Worm (Caenorhabditis elegans): ENCODE results near the gene M01B2.10.

ce11 chrV:15264131-15264530 lies 1.9 kb upstream of the M01B2.10 start, which contains the start of gene M01B2.12:
- TF ChIP-seq nhr-12 (tag; optimal IDR thresholded peaks at IDR 0.05), result no peak
- no peak for TF ChIP-seq pha-4 (tag; optimal IDR thresholded peaks at IDR 0.05)
- TF ChIP-seq snpc-4 (tag; optimal IDR thresholded peaks at IDR 0.05), result no peak
- TF ChIP-seq nhr-28 (tag; optimal IDR thresholded peaks at IDR 0.05), result no peak
- TF ChIP-seq ZK546.5 (tag; optimal IDR thresholded peaks at IDR 0.05), result no peak
- no peak for TF ChIP-seq skn-1 (tag; optimal IDR thresholded peaks at IDR 0.05)

All from whole organism, L3 larva.